Fruit fly (Drosophila melanogaster) Kc167 (cell line): Measurements from ENCODE around the gene CG1951.

ENCODE experiments used
- Sin3A ChIP-seq: fragments of >200 bp; optimal IDR thresholded peaks from 2 replicates; lab custom pipeline; 2018; ENCODE audit warnings: missing external identifiers
- h ChIP-seq: fragments of >200 bp; optimal IDR thresholded peaks from 3 replicates; lab custom pipeline; 2018; ENCODE audit warnings: missing external identifiers
- insv ChIP-seq: fragments of >200 bp; optimal IDR thresholded peaks from 3 replicates; lab custom pipeline; 2018; ENCODE audit warnings: missing external identifiers
- psq ChIP-seq: fragments of >200 bp; optimal IDR thresholded peaks from 2 replicates; lab custom pipeline; 2017; ENCODE audit warnings: missing external identifiers
- ttk ChIP-seq: sonication (Bioruptor generic); optimal IDR thresholded peaks from 2 replicates; lab custom pipeline; 2017; ENCODE audit warnings: missing external identifiers

DNA sequence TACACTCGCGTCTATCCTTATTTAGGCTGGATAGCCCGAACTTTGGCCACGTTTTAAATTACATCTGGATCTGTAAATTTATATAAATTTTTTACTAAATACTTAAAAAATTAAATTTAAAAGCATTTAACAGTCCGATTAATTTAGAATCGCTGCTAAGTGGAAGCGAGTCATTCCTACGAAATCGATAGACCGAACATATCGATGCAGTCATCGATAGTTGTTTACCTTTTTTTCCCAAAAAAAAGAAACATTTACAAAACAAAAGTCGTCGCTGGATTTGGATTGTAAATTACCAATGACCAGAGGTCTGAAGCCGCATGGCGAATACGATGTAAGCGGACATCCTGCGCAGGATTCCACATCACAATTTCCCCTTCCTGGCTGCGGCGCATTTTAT is 28.7 kb downstream of the CG1951 start, which contains the start of gene Sirt7:
- TF ChIP-seq h (lab: Kevin White, UChicago) = no peak
- no peak for TF ChIP-seq psq (lab: Kevin White, UChicago)
- TF ChIP-seq ttk (lab: Kevin White, UChicago) = no peak
- no peak for TF ChIP-seq Sin3A
- TF ChIP-seq insv (lab: Kevin White, UChicago) = no peak
